Fruit fly (Drosophila melanogaster) whole organism, pupa: ENCODE results near the gene Rlip.

Experiments used
- CG15710 ChIP-seq: fragments of 200-800 bp; sonication (Bioruptor generic); optimal IDR thresholded peaks from 2 replicates; lab custom pipeline; 2018; ENCODE audit warnings: missing biosample characterization, mild to moderate bottlenecking, missing genetic modification characterization, moderate library complexity
- CG32121 ChIP-seq: fragments of 200-800 bp; sonication (Bioruptor generic); IDR thresholded peaks from 2 replicates; pipeline ENCODE4 v1.3.6; 2022; ENCODE audit warnings: missing biosample characterization, missing genetic modification characterization
- CG4496 ChIP-seq: fragments of 200-800 bp; sonication (Bioruptor generic); IDR thresholded peaks from 3 replicates; pipeline ENCODE4 v1.3.6; 2022; ENCODE audit warnings: missing biosample characterization, missing genetic modification characterization
- CG8301 ChIP-seq: fragments of 200-800 bp; sonication (Bioruptor generic); optimal IDR thresholded peaks from 2 replicates; lab custom pipeline; 2018; ENCODE audit warnings: missing biosample characterization, mild to moderate bottlenecking, missing genetic modification characterization
- CG9948 ChIP-seq: fragments of 200-800 bp; sonication (Bioruptor generic); optimal IDR thresholded peaks from 2 replicates; lab custom pipeline; 2018; ENCODE audit warnings: missing biosample characterization, mild to moderate bottlenecking, missing genetic modification characterization, moderate library complexity
- EcR ChIP-seq: fragments of 200-800 bp; sonication (Bioruptor generic); optimal IDR thresholded peaks from 3 replicates; lab custom pipeline; 2019; ENCODE audit warnings: missing biosample characterization, missing genetic modification characterization, mild to moderate bottlenecking, moderate library complexity, missing genetic modification reagents
- Pif1B ChIP-seq: fragments of 200-800 bp; sonication (Bioruptor generic); optimal IDR thresholded peaks from 3 replicates; lab custom pipeline; 2016; ENCODE audit warnings: missing biosample characterization, missing genetic modification characterization
- Snoo ChIP-seq: fragments of 200-800 bp; sonication (Bioruptor generic); optimal IDR thresholded peaks from 3 replicates; lab custom pipeline; 2017; ENCODE audit warnings: missing biosample characterization, mild to moderate bottlenecking, missing genetic modification characterization, inconsistent platforms
- rn ChIP-seq: fragments of 200-800 bp; sonication (Bioruptor generic); IDR thresholded peaks from 2 replicates; pipeline ENCODE4 v1.3.6; 2022; ENCODE audit warnings: missing biosample characterization, missing genetic modification characterization

- TF ChIP-seq CG32121 (GFP tag; lab: Robert Waterston, UW) = no peak
- no peak for TF ChIP-seq EcR (GFP tag; lab: Kevin White, UChicago)
- TF ChIP-seq CG8301 (tag; lab: Kevin White, UChicago) = no peak
- no peak for TF ChIP-seq Snoo (tag; lab: Kevin White, UChicago)
- no peak for TF ChIP-seq CG15710 (tag; lab: Kevin White, UChicago)
- no peak for TF ChIP-seq CG4496 (GFP tag; lab: Robert Waterston, UW)
- no peak for TF ChIP-seq rn (GFP tag; lab: Robert Waterston, UW)
- TF ChIP-seq Pif1B = no peak
- TF ChIP-seq CG9948 (tag; lab: Kevin White, UChicago) = no peak
Observed at dm6 chr3R:21001123-21001522, 16.4 kb upstream of the Rlip start.
